Fruit fly (Drosophila melanogaster) whole organism, wandering third instar larva: ENCODE results near the gene CG46434.

Experiments used
- Abd-B ChIP-seq: fragments of >200 bp; optimal IDR thresholded peaks from 2 replicates; lab custom pipeline; 2017; ENCODE audit warnings: missing biosample characterization, missing genetic modification characterization
- CrebA ChIP-seq: fragments of 200-800 bp; sonication (Bioruptor generic); optimal IDR thresholded peaks from 2 replicates; lab custom pipeline; 2016; ENCODE audit warnings: missing biosample characterization, mild to moderate bottlenecking, missing genetic modification characterization, borderline replicate concordance
- Myc ChIP-seq: fragments of >200 bp; optimal IDR thresholded peaks from 2 replicates; lab custom pipeline; 2017
- Sp1 ChIP-seq: fragments of 200-800 bp; sonication (Bioruptor generic); optimal IDR thresholded peaks from 3 replicates; lab custom pipeline; 2019; ENCODE audit warnings: missing biosample characterization, mild to moderate bottlenecking, missing genetic modification characterization, moderate library complexity
- brk ChIP-seq: fragments of 200-800 bp; sonication (Bioruptor generic); optimal IDR thresholded peaks from 2 replicates; lab custom pipeline; 2016; ENCODE audit warnings: missing biosample characterization, mild to moderate bottlenecking, missing genetic modification characterization
- dmrt93B ChIP-seq: fragments of 200-800 bp; sonication (Bioruptor generic); optimal IDR thresholded peaks from 2 replicates; lab custom pipeline; 2018; ENCODE audit warnings: missing biosample characterization, mild to moderate bottlenecking, missing genetic modification characterization
- dsf ChIP-seq: sonication (Bioruptor generic); optimal IDR thresholded peaks from 2 replicates; lab custom pipeline; 2016; ENCODE audit warnings: missing biosample characterization, missing genetic modification characterization, borderline replicate concordance
- h ChIP-seq: fragments of 200-800 bp; sonication (Bioruptor generic); optimal IDR thresholded peaks from 3 replicates; lab custom pipeline; 2016; ENCODE audit warnings: missing biosample characterization, mild to moderate bottlenecking, missing genetic modification characterization
- lola ChIP-seq: fragments of >200 bp; optimal IDR thresholded peaks from 2 replicates; lab custom pipeline; 2017; ENCODE audit warnings: missing biosample characterization, missing genetic modification characterization
- pan ChIP-seq: fragments of >200 bp; optimal IDR thresholded peaks from 2 replicates; lab custom pipeline; 2017
- sage ChIP-seq: fragments of 200-800 bp; sonication (Bioruptor generic); optimal IDR thresholded peaks from 2 replicates; lab custom pipeline; 2016; ENCODE audit warnings: missing biosample characterization, mild to moderate bottlenecking, missing genetic modification characterization
- sv ChIP-seq: fragments of 200-800 bp; sonication (Bioruptor generic); optimal IDR thresholded peaks from 3 replicates; lab custom pipeline; 2016; ENCODE audit warnings: missing biosample characterization, missing genetic modification characterization
- usp ChIP-seq: fragments of >200 bp; optimal IDR thresholded peaks from 2 replicates; lab custom pipeline; 2017; ENCODE audit warnings: missing biosample characterization, missing genetic modification characterization

dm6 chr3L:19494954-19495353, 49.1 kb downstream of the CG46434 start:
- TF ChIP-seq CrebA (GFP tag; lab: Kevin White, UChicago) (no peak), Abd-B (GFP tag; lab: Kevin White, UChicago) (no peak), sv (GFP tag; lab: Kevin White, UChicago) (no peak), h (GFP tag; lab: Kevin White, UChicago) (no peak), dsf (GFP tag; lab: Kevin White, UChicago) (no peak), dmrt93B (GFP tag; lab: Kevin White, UChicago) (no peak), Myc (no peak), usp (no peak), sage (GFP tag; lab: Kevin White, UChicago) (no peak), Sp1 (no peak), brk (GFP tag; lab: Kevin White, UChicago) (no peak), lola (no peak), pan (lab: Kevin White, UChicago) (no peak)
